Worm (Caenorhabditis elegans): ENCODE measurements around the gene C13G3.12.

Gene C13G3.12

DNA sequence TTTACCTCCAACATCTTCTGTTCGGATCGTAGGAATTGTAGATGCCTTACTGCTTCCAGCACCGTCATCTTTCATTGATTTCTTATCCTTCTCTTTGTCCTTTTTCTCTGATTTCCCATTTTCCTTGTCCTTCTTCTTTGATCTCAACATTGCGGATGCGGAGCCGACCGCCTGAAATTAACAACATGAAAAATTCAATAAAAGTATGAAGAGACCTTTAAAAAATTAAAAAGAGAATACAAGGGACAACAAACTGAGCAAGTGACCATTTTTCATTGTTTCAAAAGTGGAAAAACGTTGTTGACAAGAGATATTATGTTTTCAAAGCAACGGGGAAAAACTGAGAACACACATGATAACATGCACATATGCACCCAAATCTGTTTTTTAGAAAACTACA lies 8.0 kb upstream of the C13G3.12 start:
- TF ChIP-seq R02D3.7 (tag; optimal IDR thresholded peaks at IDR 0.05) (no peak), snpc-4 (tag; optimal IDR thresholded peaks at IDR 0.05) (no peak), fos-1 (tag; optimal IDR thresholded peaks at IDR 0.05) (no peak), alr-1 (tag; optimal IDR thresholded peaks at IDR 0.05) (no peak), nhr-23 (tag; optimal IDR thresholded peaks at IDR 0.05) (no peak), elt-3 (tag; optimal IDR thresholded peaks at IDR 0.05) (no peak), C34F6.9 (tag; optimal IDR thresholded peaks at IDR 0.05) (no peak), F13H6.1 (tag; optimal IDR thresholded peaks at IDR 0.05) (no peak), lin-39 (tag; optimal IDR thresholded peaks at IDR 0.05) (no peak), nhr-10 (tag; optimal IDR thresholded peaks at IDR 0.05) (no peak), nhr-21 (tag; optimal IDR thresholded peaks at IDR 0.05) (no peak), nhr-25 (tag; optimal IDR thresholded peaks at IDR 0.05) (no peak), unc-62 (GFP tag; optimal IDR thresholded peaks at IDR 0.05) (no peak), skn-1 (tag; optimal IDR thresholded peaks at IDR 0.05) (no peak), dmd-4 (tag; optimal IDR thresholded peaks at IDR 0.05) (no peak)

DNA sequence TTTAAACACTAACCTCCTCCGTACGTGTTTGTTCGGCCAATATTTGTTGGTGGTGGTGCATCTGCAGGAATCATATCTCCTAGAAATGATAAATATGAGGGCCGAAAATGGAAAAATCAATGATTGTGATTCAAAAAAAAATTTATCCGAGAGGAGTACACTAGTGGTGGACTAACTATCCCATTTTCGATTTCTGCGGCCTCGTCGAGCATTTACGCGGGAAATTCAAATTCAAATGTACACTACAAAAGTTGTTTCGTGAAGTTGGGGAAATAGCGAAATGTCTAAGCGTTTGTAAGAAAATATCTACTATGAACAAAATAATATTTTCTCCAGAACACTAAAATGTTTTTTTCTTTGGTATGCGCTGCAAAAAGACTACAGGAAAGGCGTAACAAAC lies 6.6 kb upstream of the C13G3.12 start:
- TF ChIP-seq alr-1 (tag; optimal IDR thresholded peaks at IDR 0.05) = no peak
- no peak for TF ChIP-seq nhr-77 (tag; optimal IDR thresholded peaks at IDR 0.05)
- peak; percentile 73 for TF ChIP-seq sma-9 (GFP tag; optimal IDR thresholded peaks at IDR 0.05)
- TF ChIP-seq sma-9 (tag; optimal IDR thresholded peaks at IDR 0.05) = no peak
- no peak for TF ChIP-seq nhr-11 (tag; optimal IDR thresholded peaks at IDR 0.05)
- peak; percentile 94 for TF ChIP-seq gmeb-1 (tag; optimal IDR thresholded peaks at IDR 0.05)
- no peak for TF ChIP-seq dmd-4 (tag; optimal IDR thresholded peaks at IDR 0.05)
- TF ChIP-seq nhr-6 (tag; optimal IDR thresholded peaks at IDR 0.05) = peak; percentile 17
- no peak for TF ChIP-seq ceh-16 (tag; optimal IDR thresholded peaks at IDR 0.05)
- peak; percentile 20 for TF ChIP-seq lin-13 (GFP tag; optimal IDR thresholded peaks at IDR 0.05)
- TF ChIP-seq R02D3.7 (tag; optimal IDR thresholded peaks at IDR 0.05) = no peak
- no peak for TF ChIP-seq unc-39 (tag; optimal IDR thresholded peaks at IDR 0.05)
- peak; percentile 75 for TF ChIP-seq sma-3 (GFP tag; optimal IDR thresholded peaks at IDR 0.05)
- peak in 1 of 2 experiments; percentile 70 for TF ChIP-seq lsy-2 (tag; optimal IDR thresholded peaks at IDR 0.05)
- TF ChIP-seq mbf-1 (tag; optimal IDR thresholded peaks at IDR 0.05) = no peak
- TF ChIP-seq ama-1 (optimal IDR thresholded peaks at IDR 0.05) = no peak
- TF ChIP-seq lin-39 (tag; optimal IDR thresholded peaks at IDR 0.05) = no peak
- peak; percentile 16 for TF ChIP-seq nhr-10 (tag; optimal IDR thresholded peaks at IDR 0.05)
- no peak for TF ChIP-seq aly-2 (tag; optimal IDR thresholded peaks at IDR 0.05)
- TF ChIP-seq nhr-12 (tag; optimal IDR thresholded peaks at IDR 0.05) = no peak
- no peak for TF ChIP-seq ZK546.5 (tag; optimal IDR thresholded peaks at IDR 0.05)
- no peak for TF ChIP-seq mab-5 (tag; optimal IDR thresholded peaks at IDR 0.05)
- TF ChIP-seq nhr-23 (tag; optimal IDR thresholded peaks at IDR 0.05) = no peak
- TF ChIP-seq skn-1 (tag; optimal IDR thresholded peaks at IDR 0.05) = no peak
- peak; percentile 24 for TF ChIP-seq fos-1 (tag; optimal IDR thresholded peaks at IDR 0.05)
- TF ChIP-seq unc-55 (GFP tag; optimal IDR thresholded peaks at IDR 0.05) = peak; percentile 79
- TF ChIP-seq C34F6.9 (tag; optimal IDR thresholded peaks at IDR 0.05) = peak; percentile 43
- no peak for TF ChIP-seq egl-27 (tag; optimal IDR thresholded peaks at IDR 0.05)
- TF ChIP-seq ztf-4 (tag; optimal IDR thresholded peaks at IDR 0.05) = no peak
- TF ChIP-seq ztf-1 (GFP tag; conservative IDR thresholded peaks at IDR 0.05) = no peak
- no peak for TF ChIP-seq lin-11 (tag; optimal IDR thresholded peaks at IDR 0.05)
- no peak for TF ChIP-seq sem-4 (tag; optimal IDR thresholded peaks at IDR 0.05)
- no peak for TF ChIP-seq nhr-21 (tag; optimal IDR thresholded peaks at IDR 0.05)
- TF ChIP-seq ztf-11 (tag; optimal IDR thresholded peaks at IDR 0.05) = no peak
- TF ChIP-seq crh-2 (tag; optimal IDR thresholded peaks at IDR 0.05) = peak; percentile 70
- no peak for TF ChIP-seq nhr-25 (tag; optimal IDR thresholded peaks at IDR 0.05)
- peak; percentile 57 for TF ChIP-seq F13H6.1 (tag; optimal IDR thresholded peaks at IDR 0.05)
- TF ChIP-seq snpc-4 (tag; optimal IDR thresholded peaks at IDR 0.05) = no peak

DNA sequence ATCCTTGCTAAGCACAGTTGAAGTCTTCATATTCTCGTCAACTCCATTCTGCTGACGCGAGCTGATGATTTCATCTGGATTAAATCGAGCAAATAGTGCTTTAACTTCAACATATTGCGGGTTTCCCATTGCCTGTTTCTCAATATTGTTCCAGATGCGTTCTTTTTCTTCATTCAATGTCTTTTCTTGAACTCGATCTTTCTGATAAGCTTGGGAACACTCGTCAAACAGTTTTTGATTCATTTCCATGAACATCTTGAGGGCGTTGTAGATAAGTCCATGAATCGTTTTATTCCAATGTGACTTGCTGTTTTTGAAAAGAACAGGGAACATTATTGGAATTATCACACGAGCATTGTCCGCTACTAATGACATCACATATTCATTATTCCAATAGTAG lies 5.0 kb upstream of the C13G3.12 start:
- TF ChIP-seq nhr-23 (tag; optimal IDR thresholded peaks at IDR 0.05) (no peak), C34F6.9 (tag; optimal IDR thresholded peaks at IDR 0.05) (no peak), nhr-10 (tag; optimal IDR thresholded peaks at IDR 0.05) (no peak), sma-3 (GFP tag; optimal IDR thresholded peaks at IDR 0.05) (no peak), fos-1 (tag; optimal IDR thresholded peaks at IDR 0.05) (no peak), Y55F3AM.14 (GFP tag; optimal IDR thresholded peaks at IDR 0.05) (no peak), nhr-129 (tag; optimal IDR thresholded peaks at IDR 0.05) (no peak), sma-9 (GFP tag; optimal IDR thresholded peaks at IDR 0.05) (no peak), sma-9 (tag; optimal IDR thresholded peaks at IDR 0.05) (no peak), nhr-237 (tag; optimal IDR thresholded peaks at IDR 0.05) (no peak), ztf-4 (tag; optimal IDR thresholded peaks at IDR 0.05) (no peak), nhr-21 (tag; optimal IDR thresholded peaks at IDR 0.05) (no peak), elt-3 (tag; optimal IDR thresholded peaks at IDR 0.05) (no peak)
